Worm (Caenorhabditis elegans) whole organism, young adult: ENCODE results near the gene Y46G5A.20.

Experiments used
- B0336.3 ChIP-seq: fragments of 200-800 bp; sonication (Bioruptor generic); IDR thresholded peaks from 2 replicates; pipeline ENCODE4 v1.3.6; 2022; ENCODE audit warnings: missing genetic modification characterization, missing compliant biosample characterization
- F23B12.7 ChIP-seq: sonication (generic microtip); optimal IDR thresholded peaks from 2 replicates; lab custom pipeline; 2017; ENCODE audit warnings: missing genetic modification characterization, mild to moderate bottlenecking, missing compliant biosample characterization, antibody characterized with exemption, moderate library complexity; ENCODE audit not compliant: insufficient read depth
- F57A8.1 ChIP-seq: fragments of 200-800 bp; sonication (Bioruptor generic); optimal IDR thresholded peaks from 2 replicates; lab custom pipeline; 2018; ENCODE audit warnings: mild to moderate bottlenecking, missing genetic modification characterization, moderate library complexity, missing compliant biosample characterization
- Y53G8AR.9 ChIP-seq: fragments of 200-800 bp; sonication (Bioruptor generic); conservative IDR thresholded peaks from 2 replicates; pipeline ENCODE4 v1.3.6; 2022; ENCODE audit warnings: missing genetic modification reagents, missing genetic modification characterization, missing compliant biosample characterization
- ama-1 ChIP-seq, 3 experiments: fragments of 150-350 bp in 1 of 3; sonication (generic microtip) in 2 of 3; optimal IDR thresholded peaks; 2 replicates each; lab custom pipeline; 2014 to 2018; ENCODE audit warnings: missing biosample characterization in 2 of 3, missing genetic modification characterization in 2 of 3, missing genetic modification reagents in 2 of 3
- dpff-1 ChIP-seq: sonication (generic microtip); optimal IDR thresholded peaks from 2 replicates; lab custom pipeline; 2017; ENCODE audit warnings: mild to moderate bottlenecking, missing genetic modification characterization, missing compliant biosample characterization
- efl-1 ChIP-seq: fragments of 150-350 bp; optimal IDR thresholded peaks from 2 replicates; lab custom pipeline; 2014; ENCODE audit warnings: missing biosample characterization, missing genetic modification reagents, missing genetic modification characterization
- hlh-12 ChIP-seq: sonication (generic microtip); optimal IDR thresholded peaks from 2 replicates; lab custom pipeline; 2016; ENCODE audit warnings: missing genetic modification characterization, missing compliant biosample characterization
- snpc-1.1 ChIP-seq: sonication (generic microtip); optimal IDR thresholded peaks from 2 replicates; lab custom pipeline; 2017; ENCODE audit warnings: missing genetic modification characterization, mild to moderate bottlenecking, missing compliant biosample characterization, antibody characterized with exemption, moderate library complexity, missing genotype, missing genetic modification reagents; ENCODE audit not compliant: insufficient read depth
- snpc-4 ChIP-seq, 5 experiments: fragments of 150-350 bp in 1 of 5; sonication (generic microtip) in 4 of 5; optimal IDR thresholded peaks; 2 replicates each; lab custom pipeline; 2014 to 2018; ENCODE audit warnings: missing genetic modification characterization in 5 of 5, missing biosample characterization in 3 of 5, antibody characterized with exemption in 2 of 5, mild to moderate bottlenecking in 2 of 5, missing compliant biosample characterization in 2 of 5, missing genotype in 2 of 5, moderate library complexity in 2 of 5, missing genetic modification reagents in 1 of 5
- ztf-26 ChIP-seq: sonication (generic microtip); optimal IDR thresholded peaks from 2 replicates; lab custom pipeline; 2017; ENCODE audit warnings: missing genetic modification characterization, missing compliant biosample characterization

DNA sequence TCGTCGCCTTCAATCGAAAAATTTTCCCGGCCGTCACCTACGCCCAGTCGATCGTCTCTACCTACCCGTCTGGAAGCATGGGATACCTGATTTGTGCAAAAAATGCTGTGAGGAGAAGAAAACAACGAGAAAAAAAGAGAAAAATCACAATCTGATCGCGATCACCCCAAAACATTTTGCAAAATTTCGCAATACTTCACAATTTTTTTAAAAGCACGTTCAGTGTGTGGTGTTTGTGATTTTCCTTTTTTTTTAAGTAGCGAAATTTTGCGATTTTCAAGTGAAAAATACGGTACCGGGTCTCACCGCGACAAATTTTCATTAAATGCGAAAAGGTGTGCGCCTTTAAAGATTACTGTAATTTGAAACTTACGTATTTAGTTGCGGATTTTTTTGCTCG lies 1.1 kb upstream of the Y46G5A.20 start:
- TF ChIP-seq F23B12.7 (tag; lab: Kevin White, UChicago) (no peak), ama-1 (optimal IDR thresholded peaks at IDR 0.05; lab: Kevin White, UChicago) (no peak), ama-1 (GFP tag; optimal IDR thresholded peaks at IDR 0.05; lab: Kevin White, UChicago) (no peak), snpc-1.1 (tag; lab: Kevin White, UChicago) (no peak), snpc-4 (GFP tag; optimal IDR thresholded peaks at IDR 0.05; lab: Kevin White, UChicago) (no peak), snpc-4 (tag; optimal IDR thresholded peaks at IDR 0.05; lab: Kevin White, UChicago) (no peak), Y53G8AR.9 (GFP tag; lab: Robert Waterston, UW) (no peak), dpff-1 (tag; lab: Kevin White, UChicago) (no peak), ztf-26 (tag; lab: Kevin White, UChicago) (no peak), B0336.3 (GFP tag; lab: Robert Waterston, UW) (no peak), efl-1 (GFP tag; lab: Kevin White, UChicago) (no peak), hlh-12 (tag; lab: Kevin White, UChicago) (no peak), F57A8.1 (GFP tag; lab: Kevin White, UChicago) (no peak)
